Fruit fly (Drosophila melanogaster): ENCODE results near the gene CG3708.
A peak's percentile ranks its signal among the peaks of the same experiment; 100 is the strongest.

Gene CG3708

DNA sequence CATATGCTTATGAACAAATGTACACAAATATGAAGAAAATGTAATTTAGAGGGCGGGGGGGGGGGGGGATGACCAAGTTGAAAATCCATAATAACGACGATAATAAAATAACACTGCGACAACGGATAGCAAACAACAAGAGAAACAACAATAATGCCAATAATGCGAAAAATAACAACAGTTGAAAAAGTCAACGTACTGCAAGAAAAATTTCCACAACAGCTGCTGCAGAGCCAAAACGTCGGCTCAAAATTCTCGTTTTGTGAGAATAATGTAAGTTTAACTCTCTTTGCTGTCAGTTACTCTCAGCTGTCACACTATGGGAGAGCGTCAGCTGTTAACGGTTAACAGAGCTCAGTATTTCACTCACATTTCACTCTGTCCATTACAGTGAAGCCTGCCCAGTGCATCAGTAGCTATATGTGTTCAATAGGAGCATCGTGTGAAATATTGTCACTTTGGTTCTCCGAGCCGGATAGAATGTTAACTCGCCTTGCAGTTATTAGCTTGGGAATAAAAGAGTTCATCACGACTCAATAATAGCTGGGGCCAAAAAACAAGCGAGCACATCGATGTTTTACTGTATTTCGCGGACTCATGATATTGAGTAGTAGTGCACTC lies 29.1 kb downstream of the CG3708 start (continued):
- peak; percentile 82 for TF ChIP-seq Hmr (GFP tag; optimal IDR thresholded peaks at IDR 0.05)
- TF ChIP-seq Nf-YA (GFP tag; IDR thresholded peaks at IDR 0.05), result peak; percentile 48
- TF ChIP-seq wor (GFP tag; IDR thresholded peaks at IDR 0.05), result peak; percentile 54; the same call in 1 of the 2 replicates
- peak; percentile 10 for TF ChIP-seq MESR4 (GFP tag; optimal IDR thresholded peaks at IDR 0.05)
- no peak for TF ChIP-seq CG14965 (GFP tag; optimal IDR thresholded peaks at IDR 0.05; ENCODE audit: borderline replicate concordance)
- peak; percentile 65 for TF ChIP-seq Mes4 (GFP tag; optimal IDR thresholded peaks at IDR 0.05)
- TF ChIP-seq ATbp (GFP tag; optimal IDR thresholded peaks at IDR 0.05), result peak; percentile 77
- TF ChIP-seq gsb-n (tag; optimal IDR thresholded peaks at IDR 0.05), result peak; percentile 56
- no peak for TF ChIP-seq h (optimal IDR thresholded peaks at IDR 0.05)
- peak; percentile 77 for TF ChIP-seq CG12391 (tag; optimal IDR thresholded peaks at IDR 0.05)
- TF ChIP-seq Fer1 (GFP tag; optimal IDR thresholded peaks at IDR 0.05), result peak; percentile 85
- TF ChIP-seq ERR (GFP tag; optimal IDR thresholded peaks at IDR 0.05), result peak; percentile 69
- peak; percentile 54 for TF ChIP-seq nerfin-1 (tag; optimal IDR thresholded peaks at IDR 0.05)
- peak; percentile 56 for TF ChIP-seq tx (GFP tag; optimal IDR thresholded peaks at IDR 0.05)
- TF ChIP-seq NK7.1 (GFP tag; optimal IDR thresholded peaks at IDR 0.05), result peak; percentile 55
- TF ChIP-seq CG31388 (GFP tag; optimal IDR thresholded peaks at IDR 0.05), result no peak
- peak; percentile 69 for TF ChIP-seq pb (GFP tag; optimal IDR thresholded peaks at IDR 0.05)
- TF ChIP-seq jing (GFP tag; optimal IDR thresholded peaks at IDR 0.05), result peak; percentile 57
- peak; percentile 58 for TF ChIP-seq CG15514 (GFP tag; optimal IDR thresholded peaks at IDR 0.05)
- TF ChIP-seq CG5180 (GFP tag; optimal IDR thresholded peaks at IDR 0.05), result peak; percentile 74
- no peak for TF ChIP-seq zen2 (GFP tag; IDR thresholded peaks at IDR 0.05; ENCODE audit: partially characterized antibody)
- peak; percentile 71 to 78 for TF ChIP-seq Trl (optimal IDR thresholded peaks at IDR 0.05)
- TF ChIP-seq Trl (GFP tag; optimal IDR thresholded peaks at IDR 0.05), result peak; percentile 83
- TF ChIP-seq Doc2 (GFP tag; IDR thresholded peaks at IDR 0.05), result peak; percentile 25; the same call in 1 of the 2 replicates
- peak; percentile 73 for TF ChIP-seq CG10979 (tag; optimal IDR thresholded peaks at IDR 0.05)
- TF ChIP-seq Antp (GFP tag; optimal IDR thresholded peaks at IDR 0.05), result peak; percentile 91
- TF ChIP-seq CG3838 (GFP tag; optimal IDR thresholded peaks at IDR 0.05), result peak; percentile 30
- TF ChIP-seq CG8924 (tag; optimal IDR thresholded peaks at IDR 0.05), result peak; percentile 81
- TF ChIP-seq Bgb (GFP tag; IDR thresholded peaks at IDR 0.05; ENCODE audit: partially characterized antibody), result no peak
- TF ChIP-seq Drgx (GFP tag; IDR thresholded peaks at IDR 0.05), result peak; percentile 96
- no peak for TF ChIP-seq CG1832 (GFP tag; optimal IDR thresholded peaks at IDR 0.05)
- TF ChIP-seq ewg (GFP tag; optimal IDR thresholded peaks at IDR 0.05), result peak; percentile 70
- TF ChIP-seq CG2712 (tag; optimal IDR thresholded peaks at IDR 0.05), result peak; percentile 83
- TF ChIP-seq bigmax (GFP tag; optimal IDR thresholded peaks at IDR 0.05), result no peak
- TF ChIP-seq cg (GFP tag; optimal IDR thresholded peaks at IDR 0.05), result no peak
- TF ChIP-seq unc-4 (GFP tag; IDR thresholded peaks at IDR 0.05; ENCODE audit: partially characterized antibody), result no peak
- TF ChIP-seq CG2678 (tag; optimal IDR thresholded peaks at IDR 0.05), result peak; percentile 86
- TF ChIP-seq Dll (GFP tag; IDR thresholded peaks at IDR 0.05; ENCODE audit: partially characterized antibody), result no peak
- peak; percentile 76 for TF ChIP-seq CG12942 (GFP tag; optimal IDR thresholded peaks at IDR 0.05)
- peak; percentile 37 for TF ChIP-seq gcm2 (GFP tag; optimal IDR thresholded peaks at IDR 0.05)
- TF ChIP-seq gce (GFP tag; IDR thresholded peaks at IDR 0.05), result 0 out of 3 replicates have a peak, but pooled peaks have one; percentile 31
- peak; percentile 63 for TF ChIP-seq CG6813 (GFP tag; optimal IDR thresholded peaks at IDR 0.05)
- TF ChIP-seq BtbVII (GFP tag; optimal IDR thresholded peaks at IDR 0.05), result peak; percentile 61
- peak; percentile 60 for TF ChIP-seq B-H1 (GFP tag; IDR thresholded peaks at IDR 0.05)
- no peak for TF ChIP-seq pita (GFP tag; optimal IDR thresholded peaks at IDR 0.05)
- TF ChIP-seq lilli (GFP tag; optimal IDR thresholded peaks at IDR 0.05), result peak; percentile 84
- peak; percentile 37; the same call in 1 of the 2 replicates for TF ChIP-seq CG14667 (GFP tag; IDR thresholded peaks at IDR 0.05)
- TF ChIP-seq CG13424 (tag; optimal IDR thresholded peaks at IDR 0.05), result peak; percentile 82
- peak; percentile 98 for TF ChIP-seq Med (GFP tag)
- TF ChIP-seq CG7372 (GFP tag; IDR thresholded peaks at IDR 0.05), result peak; percentile 74
